Worm (Caenorhabditis elegans) whole organism, L2 larva: Measurements from ENCODE around the gene C08A9.10.

ENCODE experiments used
- R02D3.7 ChIP-seq: fragments of 150-350 bp; optimal IDR thresholded peaks from 2 replicates; lab custom pipeline; 2014; ENCODE audit warnings: missing biosample characterization, missing genetic modification characterization
- egl-27 ChIP-seq: sonication (generic microtip); optimal IDR thresholded peaks from 3 replicates; lab custom pipeline; 2017; ENCODE audit warnings: missing biosample characterization, missing genetic modification reagents, missing genetic modification characterization
- lin-11 ChIP-seq: fragments of 150-350 bp; sonication (generic microtip); optimal IDR thresholded peaks from 2 replicates; lab custom pipeline; 2014; ENCODE audit warnings: missing biosample characterization, missing genetic modification characterization, inconsistent platforms, mixed read lengths
- lin-13 ChIP-seq: fragments of 150-350 bp; optimal IDR thresholded peaks from 2 replicates; lab custom pipeline; 2014; ENCODE audit warnings: missing biosample characterization, missing genetic modification reagents, missing genetic modification characterization
- lsy-2 ChIP-seq, 2 experiments: fragments of 150-350 bp in 1 of 2; sonication (generic microtip) in 1 of 2; optimal IDR thresholded peaks; 2 replicates each; lab custom pipeline; 2014 to 2017; ENCODE audit warnings: missing biosample characterization in 2 of 2, missing genetic modification characterization in 2 of 2
- nhr-11 ChIP-seq: fragments of 150-350 bp; optimal IDR thresholded peaks from 2 replicates; lab custom pipeline; 2014; ENCODE audit warnings: missing biosample characterization, missing genetic modification characterization
- nhr-12 ChIP-seq: fragments of 150-350 bp; optimal IDR thresholded peaks from 2 replicates; lab custom pipeline; 2014; ENCODE audit warnings: missing biosample characterization, missing genetic modification characterization
- nhr-237 ChIP-seq: fragments of 150-350 bp; optimal IDR thresholded peaks from 2 replicates; lab custom pipeline; 2014; ENCODE audit warnings: missing biosample characterization, missing genetic modification characterization
- nhr-25 ChIP-seq: fragments of 150-350 bp; sonication (generic microtip); optimal IDR thresholded peaks from 3 replicates; lab custom pipeline; 2014; ENCODE audit warnings: missing biosample characterization, missing genetic modification characterization

DNA sequence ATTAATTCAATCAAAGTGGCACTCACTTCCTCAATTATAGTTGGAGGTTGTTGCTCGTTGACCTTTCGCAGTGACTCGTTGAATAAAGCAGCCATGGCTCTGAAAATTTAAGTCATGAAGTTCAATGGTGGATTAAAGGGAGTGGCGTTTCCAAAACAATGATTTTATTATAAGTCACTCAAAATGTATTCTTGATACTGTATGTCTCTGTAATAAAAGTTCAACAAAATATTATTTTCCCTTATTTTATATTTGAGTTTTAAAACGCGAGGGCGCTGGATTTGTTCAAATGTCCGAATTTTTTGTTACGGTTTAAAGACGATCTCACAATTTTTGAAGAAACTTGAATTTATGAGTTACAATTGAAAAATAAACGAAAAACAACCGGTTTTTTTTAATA lies 8.9 kb upstream of the C08A9.10 start, which contains the start of gene C30G4.4:
- TF ChIP-seq nhr-25 (tag; lab: Kevin White, UChicago): no peak
- no peak for TF ChIP-seq egl-27
- TF ChIP-seq nhr-237 (tag; lab: Kevin White, UChicago): no peak
- no peak for TF ChIP-seq lin-11 (tag; lab: Kevin White, UChicago)
- no peak for TF ChIP-seq nhr-12
- TF ChIP-seq R02D3.7 (tag; lab: Kevin White, UChicago): no peak
- no peak for TF ChIP-seq lin-13 (GFP tag; lab: Kevin White, UChicago)
- no peak for TF ChIP-seq lsy-2 (tag; optimal IDR thresholded peaks at IDR 0.05; lab: Kevin White, UChicago)
- TF ChIP-seq nhr-11 (tag; lab: Kevin White, UChicago): no peak
